Worm (Caenorhabditis elegans): Measurements from ENCODE around the gene srsx-34.

DNA sequence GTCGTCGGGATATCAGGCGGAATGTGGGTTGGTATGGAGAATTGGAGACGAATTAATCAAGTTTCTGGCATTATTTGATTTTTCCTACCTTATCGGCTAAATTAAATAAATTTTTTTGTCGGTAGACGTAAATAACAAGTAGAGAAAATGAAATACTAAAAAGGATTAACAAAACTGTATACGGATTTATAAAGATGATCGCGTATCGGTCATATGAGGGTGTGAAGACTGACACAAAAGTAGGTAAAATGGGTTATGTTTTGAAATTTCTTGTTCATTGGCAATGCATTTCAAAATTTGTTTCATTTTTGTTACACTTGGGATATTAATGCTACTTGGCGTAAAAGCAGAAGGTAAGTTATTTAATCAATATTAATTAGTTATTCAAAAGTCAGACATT, 23.7 kb downstream of the srsx-34 start, which contains the start of the genes C25E10.16 and C25E10.13:
- TF ChIP-seq elt-2 (tag; optimal IDR thresholded peaks at IDR 0.05) (no peak), fkh-10 (GFP tag; optimal IDR thresholded peaks at IDR 0.05) (no peak), dve-1 (tag; optimal IDR thresholded peaks at IDR 0.05) (no peak)

All from whole organism, late embryonic.